Worm (Caenorhabditis elegans): ENCODE results near the gene F34H10.4.

F34H10.4 gene

ce11 chrX:9642775-9643461, 5.4 kb upstream of the F34H10.4 start (continued):
- TF ChIP-seq blmp-1 (tag; optimal IDR thresholded peaks at IDR 0.05; ENCODE audit: insufficient read depth) (peak; percentile 74), F13H6.1 (tag; optimal IDR thresholded peaks at IDR 0.05) (no peak), dmd-4 (tag; optimal IDR thresholded peaks at IDR 0.05) (no peak), nhr-6 (tag; optimal IDR thresholded peaks at IDR 0.05) (peak; percentile 11)

ce11 chrX:9653016-9653415, 4.7 kb downstream of the F34H10.4 start, which contains the start of gene aex-2:
Gene aex-2, minus strand, starts transcription at chrX:9653116.
- TF ChIP-seq unc-39 (tag; optimal IDR thresholded peaks at IDR 0.05) = no peak
- no peak for TF ChIP-seq nhr-21 (tag; optimal IDR thresholded peaks at IDR 0.05)
- no peak for TF ChIP-seq mbf-1 (tag; optimal IDR thresholded peaks at IDR 0.05)
- no peak for TF ChIP-seq blmp-1 (tag; optimal IDR thresholded peaks at IDR 0.05; ENCODE audit: insufficient read depth)
- TF ChIP-seq F13H6.1 (tag; optimal IDR thresholded peaks at IDR 0.05) = no peak
- TF ChIP-seq nhr-11 (tag; optimal IDR thresholded peaks at IDR 0.05) = no peak
- no peak for TF ChIP-seq gmeb-1 (tag; optimal IDR thresholded peaks at IDR 0.05)
- no peak for TF ChIP-seq sma-9 (GFP tag; optimal IDR thresholded peaks at IDR 0.05)
- TF ChIP-seq sma-9 (tag; optimal IDR thresholded peaks at IDR 0.05) = no peak
- TF ChIP-seq zag-1 (tag; optimal IDR thresholded peaks at IDR 0.05) = no peak
- TF ChIP-seq sem-4 (tag; optimal IDR thresholded peaks at IDR 0.05) = no peak
- no peak for TF ChIP-seq Y55F3AM.14 (GFP tag; optimal IDR thresholded peaks at IDR 0.05)
- TF ChIP-seq elt-3 (tag; optimal IDR thresholded peaks at IDR 0.05) = no peak
- TF ChIP-seq snpc-4 (tag; optimal IDR thresholded peaks at IDR 0.05) = no peak
- TF ChIP-seq unc-62 (GFP tag; optimal IDR thresholded peaks at IDR 0.05) = no peak
- TF ChIP-seq C34F6.9 (tag; optimal IDR thresholded peaks at IDR 0.05) = no peak
- no peak for TF ChIP-seq crh-2 (tag; optimal IDR thresholded peaks at IDR 0.05)
- no peak for TF ChIP-seq ztf-11 (tag; optimal IDR thresholded peaks at IDR 0.05)
- no peak for TF ChIP-seq skn-1 (tag; optimal IDR thresholded peaks at IDR 0.05)

- TF ChIP-seq lin-11 (tag; optimal IDR thresholded peaks at IDR 0.05) (no peak), blmp-1 (tag; optimal IDR thresholded peaks at IDR 0.05; ENCODE audit: insufficient read depth) (no peak), unc-39 (tag; optimal IDR thresholded peaks at IDR 0.05) (no peak), sem-4 (tag; optimal IDR thresholded peaks at IDR 0.05) (no peak), nhr-25 (tag; optimal IDR thresholded peaks at IDR 0.05) (no peak), nhr-11 (tag; optimal IDR thresholded peaks at IDR 0.05) (no peak), peb-1 (tag; optimal IDR thresholded peaks at IDR 0.05) (no peak), mab-5 (tag; optimal IDR thresholded peaks at IDR 0.05) (no peak), aly-2 (tag; optimal IDR thresholded peaks at IDR 0.05) (no peak), Y55F3AM.14 (GFP tag; optimal IDR thresholded peaks at IDR 0.05) (no peak), ceh-16 (tag; optimal IDR thresholded peaks at IDR 0.05) (no peak), mbf-1 (tag; optimal IDR thresholded peaks at IDR 0.05) (no peak), sma-9 (GFP tag; optimal IDR thresholded peaks at IDR 0.05) (no peak), sma-9 (tag; optimal IDR thresholded peaks at IDR 0.05) (no peak), lin-39 (tag; optimal IDR thresholded peaks at IDR 0.05) (no peak), nhr-10 (tag; optimal IDR thresholded peaks at IDR 0.05) (no peak), unc-55 (GFP tag; optimal IDR thresholded peaks at IDR 0.05) (no peak)
Measured at ce11 chrX:9653478-9653877, 5.2 kb downstream of the F34H10.4 start.

- TF ChIP-seq ceh-16 (tag; optimal IDR thresholded peaks at IDR 0.05) (no peak), lin-39 (tag; optimal IDR thresholded peaks at IDR 0.05) (no peak), sma-9 (GFP tag; optimal IDR thresholded peaks at IDR 0.05) (no peak), sma-9 (tag; optimal IDR thresholded peaks at IDR 0.05) (no peak), nhr-25 (tag; optimal IDR thresholded peaks at IDR 0.05) (no peak), nhr-237 (tag; optimal IDR thresholded peaks at IDR 0.05) (no peak), alr-1 (tag; optimal IDR thresholded peaks at IDR 0.05) (no peak), unc-55 (GFP tag; optimal IDR thresholded peaks at IDR 0.05) (no peak), ztf-4 (tag; optimal IDR thresholded peaks at IDR 0.05) (no peak), R02D3.7 (tag; optimal IDR thresholded peaks at IDR 0.05) (no peak), nhr-77 (tag; optimal IDR thresholded peaks at IDR 0.05) (no peak), unc-39 (tag; optimal IDR thresholded peaks at IDR 0.05) (no peak), Y55F3AM.14 (GFP tag; optimal IDR thresholded peaks at IDR 0.05) (no peak)
Measured at ce11 chrX:9654232-9654631, 5.9 kb downstream of the F34H10.4 start.

DNA sequence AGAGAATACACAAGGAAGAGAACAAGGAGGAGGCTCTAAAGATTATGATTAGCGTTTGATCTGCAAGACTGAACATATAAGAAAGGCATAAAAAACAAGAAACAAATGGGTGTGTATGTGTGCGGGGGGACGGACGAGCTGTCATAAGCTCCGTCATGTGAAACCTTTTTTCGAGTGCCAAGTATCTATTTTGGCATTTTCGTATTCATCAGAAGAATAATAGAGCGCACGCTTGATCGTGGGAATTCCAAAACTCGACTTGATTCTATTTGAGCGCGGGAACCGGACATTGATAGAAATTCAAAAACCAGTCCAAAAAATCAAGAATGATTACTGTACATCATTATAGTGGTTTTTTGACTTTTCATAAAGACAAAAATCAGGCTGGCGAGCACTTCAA, 8.4 kb downstream of the F34H10.4 start:
- TF ChIP-seq nhr-77 (tag; optimal IDR thresholded peaks at IDR 0.05) (no peak), crh-2 (tag; optimal IDR thresholded peaks at IDR 0.05) (no peak), ztf-11 (tag; optimal IDR thresholded peaks at IDR 0.05) (no peak), alr-1 (tag; optimal IDR thresholded peaks at IDR 0.05) (no peak), nhr-23 (tag; optimal IDR thresholded peaks at IDR 0.05) (no peak), ZK546.5 (tag; optimal IDR thresholded peaks at IDR 0.05) (no peak), egl-27 (tag; optimal IDR thresholded peaks at IDR 0.05) (no peak), mdl-1 (tag; optimal IDR thresholded peaks at IDR 0.05) (no peak), nhr-6 (tag; optimal IDR thresholded peaks at IDR 0.05) (no peak), mbf-1 (tag; optimal IDR thresholded peaks at IDR 0.05) (no peak), unc-62 (GFP tag; optimal IDR thresholded peaks at IDR 0.05) (no peak), nhr-25 (tag; optimal IDR thresholded peaks at IDR 0.05) (no peak), lsy-2 (tag; optimal IDR thresholded peaks at IDR 0.05) (no peak), gmeb-1 (tag; optimal IDR thresholded peaks at IDR 0.05) (no peak)

All from whole organism, L2 larva.